Worm (Caenorhabditis elegans) whole organism, young adult: ENCODE data around the gene Y39G8B.13.
A peak's percentile ranks its signal among the peaks of the same experiment; 100 is the strongest.

Experiments
- C17E4.6 ChIP-seq: fragments of 200-800 bp; sonication (Bioruptor generic); IDR thresholded peaks from 2 replicates; pipeline ENCODE4 v1.3.6; 2022; ENCODE audit warnings: missing genetic modification reagents, missing genetic modification characterization, missing compliant biosample characterization
- F10E7.11 ChIP-seq: sonication (generic microtip); optimal IDR thresholded peaks from 2 replicates; lab custom pipeline; 2017; ENCODE audit warnings: mild to moderate bottlenecking, missing genetic modification characterization, moderate library complexity, missing compliant biosample characterization
- F39B2.1 ChIP-seq: fragments of 200-800 bp; sonication (Bioruptor generic); IDR thresholded peaks from 2 replicates; pipeline ENCODE4 v1.3.6; 2022; ENCODE audit warnings: missing genetic modification reagents, missing genetic modification characterization, missing compliant biosample characterization
- F57C9.4 ChIP-seq: sonication (generic microtip); optimal IDR thresholded peaks from 2 replicates; lab custom pipeline; 2017; ENCODE audit warnings: mild to moderate bottlenecking, missing genetic modification characterization, missing compliant biosample characterization
- K11D2.4 ChIP-seq: fragments of 200-800 bp; sonication (Bioruptor generic); IDR thresholded peaks from 2 replicates; pipeline ENCODE4 v1.3.6; 2022; ENCODE audit warnings: missing genetic modification reagents, missing genetic modification characterization, missing compliant biosample characterization
- T26A5.8 ChIP-seq: sonication (generic microtip); optimal IDR thresholded peaks from 2 replicates; lab custom pipeline; 2016; ENCODE audit warnings: missing genetic modification characterization, missing compliant biosample characterization
- Y95B8A.8 ChIP-seq: fragments of 200-800 bp; sonication (Bioruptor generic); IDR thresholded peaks from 2 replicates; pipeline ENCODE4 v1.3.6; 2022; ENCODE audit warnings: missing genetic modification reagents, missing genetic modification characterization, missing compliant biosample characterization
- ama-1 ChIP-seq, 3 experiments: fragments of 150-350 bp in 1 of 3; sonication (generic microtip) in 2 of 3; optimal IDR thresholded peaks; 2 replicates each; lab custom pipeline; 2014 to 2018; ENCODE audit warnings: missing biosample characterization in 2 of 3, missing genetic modification characterization in 2 of 3, missing genetic modification reagents in 2 of 3
- aptf-3 ChIP-seq: fragments of 200-800 bp; sonication (Bioruptor generic); IDR thresholded peaks from 2 replicates; pipeline ENCODE4 v1.3.6; 2022; ENCODE audit warnings: missing genetic modification characterization, missing compliant biosample characterization
- atf-7 ChIP-seq: sonication (generic microtip); optimal IDR thresholded peaks from 2 replicates; lab custom pipeline; 2017; ENCODE audit warnings: mild to moderate bottlenecking, missing genetic modification characterization, missing compliant biosample characterization
- bed-1 ChIP-seq: fragments of 200-800 bp; sonication (Bioruptor generic); IDR thresholded peaks from 2 replicates; pipeline ENCODE4 v1.3.6; 2022; ENCODE audit warnings: missing genetic modification reagents, missing genetic modification characterization, missing compliant biosample characterization
- ccch-3 ChIP-seq: fragments of 200-800 bp; sonication (Bioruptor generic); optimal IDR thresholded peaks from 2 replicates; lab custom pipeline; 2018; ENCODE audit warnings: mild to moderate bottlenecking, missing genetic modification characterization, missing compliant biosample characterization
- cebp-1 ChIP-seq, 2 experiments: fragments of 200-800 bp in 1 of 2; sonication (Bioruptor generic) in 1 of 2; sonication (generic microtip) in 1 of 2; IDR thresholded peaks in 1 of 2; optimal IDR thresholded peaks in 1 of 2; 2 replicates each; pipeline versions ENCODE4 v1.3.6 to Lab custom; 2017 to 2022; ENCODE audit warnings: missing compliant biosample characterization in 2 of 2, missing genetic modification characterization in 2 of 2, mild to moderate bottlenecking in 1 of 2, missing genetic modification reagents in 1 of 2, moderate library complexity in 1 of 2
- cebp-2 ChIP-seq: fragments of 200-800 bp; sonication (Bioruptor generic); IDR thresholded peaks from 2 replicates; pipeline ENCODE4 v1.3.6; 2022; ENCODE audit warnings: missing genetic modification characterization, missing compliant biosample characterization
- ceh-100 ChIP-seq: fragments of 200-800 bp; sonication (Bioruptor generic); IDR thresholded peaks from 2 replicates; pipeline ENCODE4 v1.3.6; 2022; ENCODE audit warnings: missing genetic modification reagents, missing genetic modification characterization, missing compliant biosample characterization
- ceh-79 ChIP-seq: sonication (generic microtip); optimal IDR thresholded peaks from 2 replicates; lab custom pipeline; 2017; ENCODE audit warnings: mild to moderate bottlenecking, missing genetic modification characterization, missing compliant biosample characterization
- die-1 ChIP-seq: sonication (generic microtip); optimal IDR thresholded peaks from 2 replicates; lab custom pipeline; 2016; ENCODE audit warnings: missing genotype, mild to moderate bottlenecking, missing genetic modification characterization, missing compliant biosample characterization
- dpl-1 ChIP-seq: fragments of 150-350 bp; optimal IDR thresholded peaks from 2 replicates; lab custom pipeline; 2014; ENCODE audit warnings: missing biosample characterization, missing genetic modification reagents, missing genetic modification characterization
- efl-1 ChIP-seq: fragments of 150-350 bp; optimal IDR thresholded peaks from 2 replicates; lab custom pipeline; 2014; ENCODE audit warnings: missing biosample characterization, missing genetic modification reagents, missing genetic modification characterization
- egrh-3 ChIP-seq: fragments of 200-800 bp; sonication (Bioruptor generic); IDR thresholded peaks from 2 replicates; pipeline ENCODE4 v1.3.6; 2022; ENCODE audit warnings: missing genetic modification reagents, missing genetic modification characterization, missing compliant biosample characterization
- ets-4 ChIP-seq: fragments of 200-800 bp; sonication (Bioruptor generic); optimal IDR thresholded peaks from 2 replicates; lab custom pipeline; 2018; ENCODE audit warnings: mild to moderate bottlenecking, missing genetic modification characterization, missing compliant biosample characterization
- fkh-3 ChIP-seq: sonication (generic microtip); optimal IDR thresholded peaks from 2 replicates; lab custom pipeline; 2016; ENCODE audit warnings: mild to moderate bottlenecking, missing genetic modification characterization, missing compliant biosample characterization
- hlh-12 ChIP-seq: sonication (generic microtip); optimal IDR thresholded peaks from 2 replicates; lab custom pipeline; 2016; ENCODE audit warnings: missing genetic modification characterization, missing compliant biosample characterization
- hlh-26 ChIP-seq: fragments of 200-800 bp; sonication (Bioruptor generic); conservative IDR thresholded peaks from 2 replicates; pipeline ENCODE4 v1.3.6; 2022; ENCODE audit warnings: missing genetic modification reagents, missing genetic modification characterization, missing compliant biosample characterization
- hmg-20 ChIP-seq: fragments of 200-800 bp; sonication (Bioruptor generic); IDR thresholded peaks from 2 replicates; pipeline ENCODE4 v1.3.6; 2022; ENCODE audit warnings: missing genetic modification reagents, missing genetic modification characterization, missing compliant biosample characterization
- hsf-1 ChIP-seq: fragments of 200-800 bp; sonication (Bioruptor generic); IDR thresholded peaks from 2 replicates; pipeline ENCODE4 v1.3.6; 2022; ENCODE audit warnings: missing genetic modification reagents, missing genetic modification characterization, missing compliant biosample characterization
- let-607 ChIP-seq, 2 experiments: fragments of 200-800 bp in 1 of 2; sonication (Bioruptor generic) in 1 of 2; sonication (generic microtip) in 1 of 2; optimal IDR thresholded peaks; 2 replicates each; lab custom pipeline; 2016 to 2018; ENCODE audit warnings: mild to moderate bottlenecking in 2 of 2, missing compliant biosample characterization in 2 of 2, missing genetic modification characterization in 2 of 2, moderate library complexity in 2 of 2, missing genotype in 1 of 2
- lin-26 ChIP-seq: fragments of 200-800 bp; sonication (Bioruptor generic); IDR thresholded peaks from 2 replicates; pipeline ENCODE4 v1.3.6; 2022; ENCODE audit warnings: missing genetic modification reagents, missing genetic modification characterization, missing compliant biosample characterization
- lin-35 ChIP-seq, 3 experiments: fragments of 150-350 bp in 2 of 3; sonication (generic microtip) in 1 of 3; optimal IDR thresholded peaks; 2 replicates each; lab custom pipeline; 2014 to 2018; ENCODE audit warnings: missing biosample characterization in 3 of 3, missing genetic modification characterization in 3 of 3, missing genetic modification reagents in 3 of 3
- lin-40 ChIP-seq: sonication (generic microtip); optimal IDR thresholded peaks from 2 replicates; lab custom pipeline; 2016; ENCODE audit warnings: missing genetic modification characterization, mild to moderate bottlenecking, missing compliant biosample characterization, missing genotype, missing genetic modification reagents
- lin-54 ChIP-seq: fragments of 200-800 bp; sonication (Bioruptor generic); optimal IDR thresholded peaks from 2 replicates; lab custom pipeline; 2018; ENCODE audit warnings: mild to moderate bottlenecking, missing genetic modification characterization, missing compliant biosample characterization
- madf-3 ChIP-seq: fragments of 200-800 bp; sonication (Bioruptor generic); IDR thresholded peaks from 2 replicates; pipeline ENCODE4 v1.3.6; 2022; ENCODE audit warnings: missing genetic modification reagents, missing genetic modification characterization, missing compliant biosample characterization
- mel-28 ChIP-seq: sonication (generic microtip); optimal IDR thresholded peaks from 2 replicates; lab custom pipeline; 2016; ENCODE audit warnings: borderline replicate concordance, mild to moderate bottlenecking, missing genetic modification characterization, missing compliant biosample characterization
- mes-4 ChIP-seq: sonication (generic microtip); optimal IDR thresholded peaks from 2 replicates; lab custom pipeline; 2016; ENCODE audit warnings: missing genotype, missing genetic modification characterization, missing compliant biosample characterization
- nfya-2 ChIP-seq: fragments of 200-800 bp; sonication (Bioruptor generic); IDR thresholded peaks from 2 replicates; pipeline ENCODE4 v1.3.6; 2022; ENCODE audit warnings: missing genetic modification reagents, missing genetic modification characterization, missing compliant biosample characterization
- nhr-27 ChIP-seq: fragments of 200-800 bp; sonication (Bioruptor generic); optimal IDR thresholded peaks from 2 replicates; lab custom pipeline; 2018; ENCODE audit warnings: mild to moderate bottlenecking, missing genetic modification characterization, moderate library complexity, missing compliant biosample characterization
- nhr-80 ChIP-seq: sonication (generic microtip); optimal IDR thresholded peaks from 2 replicates; lab custom pipeline; 2016; ENCODE audit warnings: missing genetic modification characterization, missing compliant biosample characterization
- repo-1 ChIP-seq: sonication (generic microtip); optimal IDR thresholded peaks from 2 replicates; lab custom pipeline; 2017; ENCODE audit warnings: mild to moderate bottlenecking, missing genetic modification characterization, missing compliant biosample characterization
- rpc-1 ChIP-seq, 2 experiments: fragments of 150-350 bp in 1 of 2; sonication (generic microtip) in 1 of 2; optimal IDR thresholded peaks; 2 replicates each; lab custom pipeline; 2014 to 2018; ENCODE audit warnings: missing biosample characterization in 1 of 2, missing genetic modification characterization in 1 of 2, missing genetic modification reagents in 1 of 2, missing genotype in 1 of 2
- tbp1 ChIP-seq: fragments of 200-800 bp; sonication (Bioruptor generic); optimal IDR thresholded peaks from 2 replicates; lab custom pipeline; 2018; ENCODE audit warnings: mild to moderate bottlenecking, missing genetic modification characterization, missing compliant biosample characterization
- xnd-1 ChIP-seq: sonication (generic microtip); optimal IDR thresholded peaks from 2 replicates; lab custom pipeline; 2016; ENCODE audit warnings: missing genotype, missing genetic modification reagents, missing genetic modification characterization, missing compliant biosample characterization
- zfh-2 ChIP-seq: fragments of 200-800 bp; sonication (Bioruptor generic); conservative IDR thresholded peaks from 2 replicates; pipeline ENCODE4 v1.3.6; 2022; ENCODE audit warnings: missing genetic modification reagents, missing genetic modification characterization, missing compliant biosample characterization
- zim-3 ChIP-seq: sonication (generic microtip); optimal IDR thresholded peaks from 2 replicates; lab custom pipeline; 2017; ENCODE audit warnings: mild to moderate bottlenecking, missing genetic modification characterization, moderate library complexity, missing compliant biosample characterization
- ztf-25 ChIP-seq: fragments of 200-800 bp; sonication (Bioruptor generic); IDR thresholded peaks from 2 replicates; pipeline ENCODE4 v1.3.6; 2022; ENCODE audit warnings: missing genetic modification reagents, missing genetic modification characterization, missing compliant biosample characterization
- ztf-28 ChIP-seq: fragments of 200-800 bp; sonication (Bioruptor generic); IDR thresholded peaks from 2 replicates; pipeline ENCODE4 v1.3.6; 2022; ENCODE audit warnings: missing genetic modification reagents, missing genetic modification characterization, missing compliant biosample characterization
- ztf-3 ChIP-seq: fragments of 200-800 bp; sonication (Bioruptor generic); optimal IDR thresholded peaks from 2 replicates; lab custom pipeline; 2018; ENCODE audit warnings: mild to moderate bottlenecking, missing genetic modification characterization, missing compliant biosample characterization

The Y39G8B.13 gene

ce11 chrII:13977701-13978100 is 5.1 kb downstream of the Y39G8B.13 start:
- no peak for TF ChIP-seq F39B2.1 (GFP tag; lab: Robert Waterston, UW)
- no peak for TF ChIP-seq lin-26 (GFP tag; lab: Robert Waterston, UW)
- peak; percentile 31 for TF ChIP-seq rpc-1 (optimal IDR thresholded peaks at IDR 0.05; lab: Kevin White, UChicago)
- TF ChIP-seq rpc-1 (tag; optimal IDR thresholded peaks at IDR 0.05; lab: Kevin White, UChicago): no peak
- TF ChIP-seq ztf-25 (GFP tag; lab: Robert Waterston, UW): no peak
- no peak for TF ChIP-seq madf-3
- TF ChIP-seq mel-28 (tag; lab: Kevin White, UChicago): no peak
- peak; percentile 93 for TF ChIP-seq hsf-1 (GFP tag; lab: Robert Waterston, UW)

ce11 chrII:13976161-13976560 is 6.7 kb downstream of the Y39G8B.13 start, which contains the start of gene Y39G8B.2:
Y39G8B.2 (minus strand) TSS chrII:13976221.
- TF ChIP-seq fkh-3: no peak
- no peak for TF ChIP-seq hmg-20 (GFP tag; lab: Robert Waterston, UW)
- no peak for TF ChIP-seq hlh-12
- no peak for TF ChIP-seq repo-1
- no peak for TF ChIP-seq F57C9.4
- peak; percentile 45 for TF ChIP-seq tbp1
- no peak for TF ChIP-seq bed-1 (GFP tag; lab: Robert Waterston, UW)
- peak; percentile 74 for TF ChIP-seq nhr-80 (tag; lab: Kevin White, UChicago)
- TF ChIP-seq hlh-26: no peak
- no peak for TF ChIP-seq mes-4 (tag; lab: Kevin White, UChicago)
- no peak for TF ChIP-seq xnd-1
- TF ChIP-seq zfh-2 (GFP tag; lab: Robert Waterston, UW): peak; percentile 72
- TF ChIP-seq zim-3 (tag; lab: Kevin White, UChicago): no peak
- no peak for TF ChIP-seq Y95B8A.8 (GFP tag; lab: Robert Waterston, UW)
- TF ChIP-seq ets-4 (GFP tag; lab: Kevin White, UChicago): no peak
- TF ChIP-seq cebp-2: no peak
- TF ChIP-seq ceh-79 (tag; lab: Kevin White, UChicago): no peak
- no peak for TF ChIP-seq rpc-1 (optimal IDR thresholded peaks at IDR 0.05; lab: Kevin White, UChicago)
- no peak for TF ChIP-seq rpc-1 (tag; optimal IDR thresholded peaks at IDR 0.05; lab: Kevin White, UChicago)
- no peak for TF ChIP-seq lin-54 (GFP tag; lab: Kevin White, UChicago)
- no peak for TF ChIP-seq aptf-3
- peak in 1 of 3 experiments; percentile 72 for TF ChIP-seq lin-35 (GFP tag; optimal IDR thresholded peaks at IDR 0.05; lab: Kevin White, UChicago)
- TF ChIP-seq dpl-1 (GFP tag; lab: Kevin White, UChicago): peak; percentile 41
- peak; percentile 74 for TF ChIP-seq egrh-3
- no peak for TF ChIP-seq ztf-3 (GFP tag; lab: Kevin White, UChicago)
- no peak for TF ChIP-seq ztf-28 (GFP tag; lab: Robert Waterston, UW)
- no peak for TF ChIP-seq lin-40 (tag; lab: Kevin White, UChicago)
- TF ChIP-seq F10E7.11: no peak
- no peak for TF ChIP-seq ccch-3 (GFP tag; lab: Kevin White, UChicago)
- no peak for TF ChIP-seq T26A5.8
- no peak for TF ChIP-seq nfya-2
- no peak for TF ChIP-seq F39B2.1 (GFP tag; lab: Robert Waterston, UW)
- no peak for TF ChIP-seq atf-7 (tag; lab: Kevin White, UChicago)
- no peak for TF ChIP-seq nhr-27 (tag; lab: Kevin White, UChicago)
- peak in 1 of 2 experiments; percentile 1 for TF ChIP-seq let-607 (tag; optimal IDR thresholded peaks at IDR 0.05; lab: Kevin White, UChicago)
- TF ChIP-seq K11D2.4 (GFP tag; lab: Robert Waterston, UW): peak; percentile 50; the same call in 1 of the 2 replicates
- peak; percentile 40 for TF ChIP-seq efl-1
- TF ChIP-seq C17E4.6: no peak
- no peak for TF ChIP-seq ama-1 (optimal IDR thresholded peaks at IDR 0.05; lab: Kevin White, UChicago)
- no peak for TF ChIP-seq ama-1 (GFP tag; optimal IDR thresholded peaks at IDR 0.05; lab: Kevin White, UChicago)
- TF ChIP-seq cebp-1 (GFP tag; IDR thresholded peaks at IDR 0.05; lab: Robert Waterston, UW): no peak
- no peak for TF ChIP-seq cebp-1 (tag; optimal IDR thresholded peaks at IDR 0.05; lab: Kevin White, UChicago)
- TF ChIP-seq die-1 (tag; lab: Kevin White, UChicago): no peak
- peak; percentile 63 for TF ChIP-seq ceh-100 (GFP tag; lab: Robert Waterston, UW)
